Fruit fly (Drosophila melanogaster): ENCODE measurements around the gene Srp19.

The Srp19 gene

DNA sequence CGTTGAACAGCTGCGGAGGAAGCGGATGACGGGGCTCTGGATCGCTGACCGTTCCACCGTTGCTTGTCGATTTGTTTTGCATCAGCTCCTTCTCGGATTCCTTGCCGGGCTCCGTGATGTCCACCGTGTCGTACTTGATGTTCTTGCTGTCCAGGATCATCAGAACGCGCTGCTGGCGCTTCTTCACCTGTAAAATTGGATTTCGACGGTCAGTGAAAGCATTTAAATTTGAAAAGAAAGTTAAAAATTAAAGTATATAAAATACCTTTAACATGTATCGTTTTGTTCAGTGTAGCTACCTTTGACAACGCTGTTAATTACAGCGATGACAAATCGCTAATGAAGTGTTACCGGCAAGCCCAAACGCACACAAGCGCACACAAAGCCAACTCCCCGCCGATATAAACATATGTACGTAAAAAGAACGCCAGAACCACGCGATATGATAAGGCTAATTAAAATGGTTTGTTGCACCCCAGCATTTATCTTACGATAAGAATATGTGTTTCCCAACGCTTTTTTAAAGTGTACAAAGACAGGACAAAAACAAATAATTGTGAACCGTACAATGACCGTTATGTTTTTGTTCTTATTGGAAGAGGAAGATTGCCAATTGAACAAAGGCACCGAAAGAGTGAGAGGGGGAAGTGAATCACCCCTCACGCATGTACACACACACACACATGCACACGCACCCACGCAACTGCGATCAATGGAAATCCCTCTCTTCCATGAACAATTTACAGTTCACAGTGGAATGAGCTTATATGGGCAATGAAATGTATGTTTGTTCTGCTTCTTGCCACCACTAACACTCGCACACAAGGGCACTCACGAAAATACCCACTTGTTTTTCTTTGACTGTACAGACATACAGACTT lies 20.2 kb upstream of the Srp19 start:
- TF ChIP-seq Sox14 (GFP tag; optimal IDR thresholded peaks at IDR 0.05) (peak; percentile 94), Eip78C (GFP tag) (peak; percentile 82), net (GFP tag; optimal IDR thresholded peaks at IDR 0.05) (no peak), Hr4 (GFP tag; optimal IDR thresholded peaks at IDR 0.05) (peak; percentile 17), CG8632 (GFP tag; optimal IDR thresholded peaks at IDR 0.05) (peak; percentile 10), Eip75B (GFP tag; optimal IDR thresholded peaks at IDR 0.05) (no peak), CG6276 (GFP tag; optimal IDR thresholded peaks at IDR 0.05) (no peak), esn (GFP tag; optimal IDR thresholded peaks at IDR 0.05) (peak; percentile 34), fd85E (GFP tag; optimal IDR thresholded peaks at IDR 0.05) (no peak), Sox102F (GFP tag; optimal IDR thresholded peaks at IDR 0.05) (peak; percentile 46), Met (GFP tag; optimal IDR thresholded peaks at IDR 0.05) (peak; percentile 20), CG32006 (GFP tag; optimal IDR thresholded peaks at IDR 0.05) (peak; percentile 21), achi (GFP tag; optimal IDR thresholded peaks at IDR 0.05) (peak; percentile 8), topi (GFP tag; optimal IDR thresholded peaks at IDR 0.05) (peak; percentile 15), Smox (GFP tag; optimal IDR thresholded peaks at IDR 0.05) (no peak), CG10669 (GFP tag; optimal IDR thresholded peaks at IDR 0.05) (peak; percentile 8), Hr39 (GFP tag; optimal IDR thresholded peaks at IDR 0.05) (peak; percentile 17), CG31627 (GFP tag; optimal IDR thresholded peaks at IDR 0.05) (peak; percentile 10), ss (GFP tag; optimal IDR thresholded peaks at IDR 0.05) (peak; percentile 44 to 45), acj6 (GFP tag; optimal IDR thresholded peaks at IDR 0.05) (peak; percentile 10), salr (GFP tag; optimal IDR thresholded peaks at IDR 0.05) (no peak), Blimp-1 (GFP tag; optimal IDR thresholded peaks at IDR 0.05) (peak; percentile 5), vri (GFP tag; optimal IDR thresholded peaks at IDR 0.05) (peak; percentile 2), fkh (GFP tag; optimal IDR thresholded peaks at IDR 0.05) (peak; percentile 77), Eip93F (GFP tag; optimal IDR thresholded peaks at IDR 0.05) (peak; percentile 73), CG8119 (GFP tag; IDR thresholded peaks at IDR 0.05) (peak; percentile 28; the same call in 1 of the 3 replicates), CG10631 (GFP tag; optimal IDR thresholded peaks at IDR 0.05) (no peak), Sox15 (GFP tag; optimal IDR thresholded peaks at IDR 0.05) (no peak), CG3919 (GFP tag; optimal IDR thresholded peaks at IDR 0.05) (peak; percentile 8), CG6163 (GFP tag; IDR thresholded peaks at IDR 0.05) (peak; percentile 42; the same call in 1 of the 3 replicates), svp (GFP tag) (peak; percentile 48), OdsH (GFP tag; optimal IDR thresholded peaks at IDR 0.05) (no peak), CG15336 (GFP tag; IDR thresholded peaks at IDR 0.05) (peak; percentile 41), lz (GFP tag; optimal IDR thresholded peaks at IDR 0.05) (peak; percentile 25)

DNA sequence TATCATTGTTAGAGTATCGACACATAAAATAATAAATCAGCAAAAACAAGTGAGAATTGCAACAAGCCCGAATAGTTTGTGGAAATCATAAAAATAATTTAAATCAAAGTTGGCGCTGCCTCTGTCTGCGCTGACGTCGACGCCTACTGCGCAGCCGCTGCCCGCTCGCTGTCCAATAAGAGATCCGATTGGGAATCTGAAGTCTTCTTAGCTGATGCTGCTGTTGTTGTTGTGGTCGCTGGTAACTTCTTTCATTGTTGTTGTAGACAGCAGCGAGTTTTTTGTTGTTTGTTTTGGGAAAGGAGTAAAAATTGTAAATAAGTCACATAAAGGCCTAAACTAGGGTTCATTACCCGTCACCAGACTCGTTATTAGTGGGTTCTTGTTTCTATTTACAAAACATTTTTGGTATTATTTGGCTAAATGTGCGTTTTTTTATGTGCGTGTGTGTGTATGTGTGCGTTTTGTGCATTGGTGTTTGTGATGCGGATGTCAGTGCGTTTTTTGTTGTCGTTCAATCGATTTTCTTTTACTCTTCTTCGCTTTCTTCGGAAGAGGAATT lies 17.0 kb upstream of the Srp19 start:
- TF ChIP-seq fkh (GFP tag; optimal IDR thresholded peaks at IDR 0.05): peak; percentile 57
- no peak for TF ChIP-seq cyc (GFP tag; optimal IDR thresholded peaks at IDR 0.05)

DNA sequence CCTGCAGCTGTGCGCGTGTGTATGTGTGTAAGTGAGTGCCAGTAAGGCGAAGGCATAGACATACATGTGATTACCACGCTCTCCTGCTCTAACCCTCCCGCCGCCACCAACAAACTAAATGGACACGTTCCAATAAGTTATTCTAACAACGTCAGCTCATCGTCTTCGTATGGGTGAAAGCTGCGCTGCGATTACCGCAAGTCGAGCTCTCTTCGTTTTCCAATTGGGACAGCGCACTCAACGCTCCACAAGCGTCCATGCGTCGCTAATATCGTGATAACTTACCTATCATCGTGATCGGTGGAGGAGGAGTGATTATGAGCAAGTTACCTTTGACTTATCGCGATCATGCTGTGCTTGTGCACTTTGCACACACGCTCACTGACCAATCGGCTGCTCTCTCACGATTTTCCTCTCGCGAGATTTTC lies 13.3 kb upstream of the Srp19 start:
- TF ChIP-seq svp (GFP tag) (peak; percentile 95), CG3919 (GFP tag; optimal IDR thresholded peaks at IDR 0.05) (no peak), Eip75B (GFP tag; optimal IDR thresholded peaks at IDR 0.05) (no peak), Hr4 (GFP tag; optimal IDR thresholded peaks at IDR 0.05) (peak; percentile 50), achi (GFP tag; optimal IDR thresholded peaks at IDR 0.05) (peak; percentile 5), CG1621 (tag; optimal IDR thresholded peaks at IDR 0.05) (no peak), Met (GFP tag; optimal IDR thresholded peaks at IDR 0.05) (no peak), Smox (GFP tag; optimal IDR thresholded peaks at IDR 0.05) (no peak), spab (GFP tag; optimal IDR thresholded peaks at IDR 0.05) (peak; percentile 28), CG4318 (GFP tag; optimal IDR thresholded peaks at IDR 0.05) (no peak), CG16779 (tag; optimal IDR thresholded peaks at IDR 0.05) (peak; percentile 52), fkh (GFP tag; optimal IDR thresholded peaks at IDR 0.05) (no peak), Sox102F (GFP tag; optimal IDR thresholded peaks at IDR 0.05) (no peak), Gug (GFP tag; IDR thresholded peaks at IDR 0.05) (no peak), CG10669 (GFP tag; optimal IDR thresholded peaks at IDR 0.05) (peak; percentile 21), esn (GFP tag; optimal IDR thresholded peaks at IDR 0.05) (no peak), CG10631 (GFP tag; optimal IDR thresholded peaks at IDR 0.05) (no peak), CG6854 (GFP tag; optimal IDR thresholded peaks at IDR 0.05) (peak; percentile 39), CG6808 (GFP tag; optimal IDR thresholded peaks at IDR 0.05) (peak; percentile 82), cyc (GFP tag; optimal IDR thresholded peaks at IDR 0.05) (no peak), Blimp-1 (GFP tag; optimal IDR thresholded peaks at IDR 0.05) (no peak), CG34406 (GFP tag; optimal IDR thresholded peaks at IDR 0.05) (peak; percentile 5), Eip78C (GFP tag) (peak; percentile 60), CG6163 (GFP tag; IDR thresholded peaks at IDR 0.05) (no peak; the same call in 1 of the 3 replicates), vri (GFP tag; optimal IDR thresholded peaks at IDR 0.05) (no peak), CG11762 (GFP tag; optimal IDR thresholded peaks at IDR 0.05; ENCODE audit: insufficient read depth) (no peak)

Measured in whole organism, prepupa.